Worm (Caenorhabditis elegans): Measurements from ENCODE around the gene str-1.

The str-1 gene

DNA sequence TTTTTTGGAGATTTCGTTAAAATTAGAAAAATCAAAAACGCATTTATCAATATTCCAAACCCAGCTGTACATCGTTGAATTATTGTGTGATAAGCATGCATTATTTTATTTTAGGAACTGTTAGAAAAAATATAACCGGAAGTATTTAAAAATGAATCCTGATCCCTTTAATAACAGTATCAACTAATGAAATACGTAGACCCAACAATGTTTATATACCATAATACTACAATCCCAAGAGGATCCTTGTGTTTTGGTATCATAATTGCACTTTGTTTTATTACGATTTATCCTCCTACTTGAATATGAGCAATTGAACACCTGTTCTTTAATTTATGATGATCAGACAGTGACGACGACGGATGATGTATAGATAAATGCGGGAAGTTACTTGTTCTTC is 13.2 kb downstream of the str-1 start, which contains the start of gene str-249:
Gene str-249 (minus strand): TSS at position 101 of the 400 bp plus-strand sequence.
- TF ChIP-seq B0310.2 (tag; optimal IDR thresholded peaks at IDR 0.05), result no peak
- no peak for TF ChIP-seq scrt-1 (GFP tag; IDR thresholded peaks at IDR 0.05)
- no peak for TF ChIP-seq aly-1 (tag; optimal IDR thresholded peaks at IDR 0.05)

DNA sequence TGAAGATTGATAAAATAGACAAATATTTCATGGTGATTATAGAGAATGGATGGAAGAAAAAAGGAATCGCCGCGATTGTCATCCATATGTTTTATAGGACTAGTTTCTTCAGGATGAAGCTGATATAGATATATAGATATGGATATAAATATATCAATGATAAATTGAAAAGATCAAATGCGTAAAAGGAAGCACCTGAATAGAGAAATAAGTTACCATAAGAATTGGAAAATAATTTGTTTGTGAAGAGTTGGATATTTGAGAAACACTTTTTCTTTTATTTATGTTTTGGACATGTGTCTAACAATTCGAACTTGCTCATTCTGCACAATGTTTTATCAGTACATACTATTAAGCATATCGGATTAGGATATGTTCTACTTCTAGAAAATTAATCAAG is 14.4 kb downstream of the str-1 start, which contains the start of gene C42D4.13:
Gene C42D4.13 (minus strand): TSS at position 101 of the 400 bp plus-strand sequence.
- TF ChIP-seq ceh-13 (GFP tag; optimal IDR thresholded peaks at IDR 0.05) (no peak), tra-4 (tag; optimal IDR thresholded peaks at IDR 0.05) (no peak), tbx-11 (GFP tag; IDR thresholded peaks at IDR 0.05) (no peak), F13C5.2 (tag; optimal IDR thresholded peaks at IDR 0.05) (no peak), pes-1 (GFP tag; IDR thresholded peaks at IDR 0.05) (no peak), sea-1 (GFP tag; conservative IDR thresholded peaks at IDR 0.05) (no peak), aly-1 (tag; optimal IDR thresholded peaks at IDR 0.05) (no peak), hnd-1 (tag; optimal IDR thresholded peaks at IDR 0.05) (no peak), tbx-37 (GFP tag; conservative IDR thresholded peaks at IDR 0.05) (no peak), ets-7 (tag; optimal IDR thresholded peaks at IDR 0.05) (no peak)

ce11 chrIV:7188528-7189422 is 15.2 kb downstream of the str-1 start, which contains the start of gene srlf-7:
Gene srlf-7, plus strand, starts transcription at chrIV:7189287.
- TF ChIP-seq hnd-1 (tag; optimal IDR thresholded peaks at IDR 0.05), result no peak
- TF ChIP-seq F13C5.2 (tag; optimal IDR thresholded peaks at IDR 0.05), result no peak
- no peak for TF ChIP-seq B0310.2 (tag; optimal IDR thresholded peaks at IDR 0.05)
- TF ChIP-seq flt-1 (GFP tag; IDR thresholded peaks at IDR 0.05), result no peak
- no peak for TF ChIP-seq tbx-11 (GFP tag; IDR thresholded peaks at IDR 0.05)
- no peak for TF ChIP-seq tbx-37 (GFP tag; conservative IDR thresholded peaks at IDR 0.05)
- no peak for TF ChIP-seq pes-1 (GFP tag; IDR thresholded peaks at IDR 0.05)
- no peak for TF ChIP-seq ceh-13 (GFP tag; optimal IDR thresholded peaks at IDR 0.05)
- TF ChIP-seq hmbx-1 (tag; optimal IDR thresholded peaks at IDR 0.05), result no peak
- no peak for TF ChIP-seq ama-1 (optimal IDR thresholded peaks at IDR 0.05)
- TF ChIP-seq tra-4 (tag; optimal IDR thresholded peaks at IDR 0.05), result no peak

- no peak for TF ChIP-seq pes-1 (GFP tag; IDR thresholded peaks at IDR 0.05)
- TF ChIP-seq aly-1 (tag; optimal IDR thresholded peaks at IDR 0.05), result no peak
- TF ChIP-seq flt-1 (GFP tag; IDR thresholded peaks at IDR 0.05), result no peak
- no peak for TF ChIP-seq hmbx-1 (tag; optimal IDR thresholded peaks at IDR 0.05)
- no peak for TF ChIP-seq hnd-1 (tag; optimal IDR thresholded peaks at IDR 0.05)
- TF ChIP-seq hmg-4 (GFP tag; optimal IDR thresholded peaks at IDR 0.05), result no peak
- no peak for TF ChIP-seq ets-7 (tag; optimal IDR thresholded peaks at IDR 0.05)
- no peak for TF ChIP-seq F13C5.2 (tag; optimal IDR thresholded peaks at IDR 0.05)
- TF ChIP-seq sea-1 (GFP tag; conservative IDR thresholded peaks at IDR 0.05), result no peak
- TF ChIP-seq scrt-1 (GFP tag; IDR thresholded peaks at IDR 0.05), result no peak
- TF ChIP-seq B0310.2 (tag; optimal IDR thresholded peaks at IDR 0.05), result no peak
- no peak for TF ChIP-seq ama-1 (optimal IDR thresholded peaks at IDR 0.05)
- TF ChIP-seq ceh-13 (GFP tag; optimal IDR thresholded peaks at IDR 0.05), result no peak
- TF ChIP-seq tbx-11 (GFP tag; IDR thresholded peaks at IDR 0.05), result no peak
- TF ChIP-seq ceh-36 (tag; optimal IDR thresholded peaks at IDR 0.05), result no peak
- TF ChIP-seq tra-4 (tag; optimal IDR thresholded peaks at IDR 0.05), result no peak
- TF ChIP-seq tbx-37 (GFP tag; conservative IDR thresholded peaks at IDR 0.05), result no peak
These were observed 16.8 kb downstream of the str-1 start for ce11 chrIV:7190409-7190808.

ce11 chrIV:7191745-7192144 is 18.2 kb downstream of the str-1 start, which contains the start of gene R13A1.5:
Gene R13A1.5, minus strand, starts transcription at chrIV:7191845.
- TF ChIP-seq ceh-36 (tag; optimal IDR thresholded peaks at IDR 0.05) (no peak), hnd-1 (tag; optimal IDR thresholded peaks at IDR 0.05) (no peak), flt-1 (GFP tag; IDR thresholded peaks at IDR 0.05) (no peak), hmbx-1 (tag; optimal IDR thresholded peaks at IDR 0.05) (no peak)

DNA sequence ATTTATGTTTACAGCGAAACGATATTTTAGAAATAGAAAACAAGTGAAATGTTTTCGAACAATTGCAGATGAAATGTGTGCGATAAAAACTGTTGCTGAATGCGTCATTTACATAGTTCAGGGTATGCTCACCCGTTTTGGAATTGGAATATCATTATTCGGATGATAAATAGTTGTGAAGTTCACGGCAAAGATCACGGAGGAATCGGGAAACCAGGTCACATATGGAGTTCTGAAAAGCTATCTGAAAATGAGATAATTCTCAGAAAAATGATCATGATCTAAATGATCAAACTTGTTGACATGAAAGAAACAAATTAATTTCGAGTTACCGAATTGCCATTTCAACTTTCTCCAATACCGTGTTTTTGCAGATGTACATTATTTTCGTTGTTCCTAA is 22.1 kb downstream of the str-1 start, which contains the start of gene best-16:
Gene best-16 (minus strand): TSS at position 101 of the 400 bp plus-strand sequence.
- no peak for TF ChIP-seq B0310.2 (tag; optimal IDR thresholded peaks at IDR 0.05)
- TF ChIP-seq scrt-1 (GFP tag; IDR thresholded peaks at IDR 0.05), result no peak
- TF ChIP-seq ceh-36 (tag; optimal IDR thresholded peaks at IDR 0.05), result no peak
- TF ChIP-seq aly-1 (tag; optimal IDR thresholded peaks at IDR 0.05), result no peak
- no peak for TF ChIP-seq tbx-37 (GFP tag; conservative IDR thresholded peaks at IDR 0.05)
- no peak for TF ChIP-seq tra-4 (tag; optimal IDR thresholded peaks at IDR 0.05)
- no peak for TF ChIP-seq pes-1 (GFP tag; IDR thresholded peaks at IDR 0.05)
- TF ChIP-seq hmg-4 (GFP tag; optimal IDR thresholded peaks at IDR 0.05), result no peak
- TF ChIP-seq hmbx-1 (tag; optimal IDR thresholded peaks at IDR 0.05), result no peak
- TF ChIP-seq flt-1 (GFP tag; IDR thresholded peaks at IDR 0.05), result no peak
- no peak for TF ChIP-seq ceh-13 (GFP tag; optimal IDR thresholded peaks at IDR 0.05)
- no peak for TF ChIP-seq tbx-11 (GFP tag; IDR thresholded peaks at IDR 0.05)
- TF ChIP-seq sea-1 (GFP tag; conservative IDR thresholded peaks at IDR 0.05), result no peak
- no peak for TF ChIP-seq ets-7 (tag; optimal IDR thresholded peaks at IDR 0.05)
- no peak for TF ChIP-seq ama-1 (optimal IDR thresholded peaks at IDR 0.05)
- TF ChIP-seq F13C5.2 (tag; optimal IDR thresholded peaks at IDR 0.05), result no peak

ce11 chrIV:7196853-7197252 is 23.3 kb downstream of the str-1 start, which contains the start of gene unc-8:
Gene unc-8, plus strand, starts transcription at chrIV:7197153.
- TF ChIP-seq tbx-11 (GFP tag; IDR thresholded peaks at IDR 0.05) (no peak), tbx-37 (GFP tag; conservative IDR thresholded peaks at IDR 0.05) (no peak), B0310.2 (tag; optimal IDR thresholded peaks at IDR 0.05) (no peak), hmbx-1 (tag; optimal IDR thresholded peaks at IDR 0.05) (no peak), F13C5.2 (tag; optimal IDR thresholded peaks at IDR 0.05) (no peak), flt-1 (GFP tag; IDR thresholded peaks at IDR 0.05) (no peak), ama-1 (optimal IDR thresholded peaks at IDR 0.05) (no peak), hmg-4 (GFP tag; optimal IDR thresholded peaks at IDR 0.05) (no peak), hnd-1 (tag; optimal IDR thresholded peaks at IDR 0.05) (no peak), ceh-13 (GFP tag; optimal IDR thresholded peaks at IDR 0.05) (no peak)

Data from whole organism, early embryonic.